Worm (Caenorhabditis elegans) whole organism, L1 larva: Measurements from ENCODE around the gene mtl-2.

ENCODE experiments used
- C04F5.9 ChIP-seq: sonication (generic microtip); optimal IDR thresholded peaks from 2 replicates; lab custom pipeline; 2016; ENCODE audit warnings: missing genetic modification characterization, missing compliant biosample characterization
- C16A3.4 ChIP-seq: fragments of 150-350 bp; optimal IDR thresholded peaks from 2 replicates; lab custom pipeline; 2014; ENCODE audit warnings: missing biosample characterization, missing genetic modification characterization
- C34B4.2 ChIP-seq: sonication (generic microtip); optimal IDR thresholded peaks from 2 replicates; lab custom pipeline; 2017; ENCODE audit warnings: mild to moderate bottlenecking, missing genetic modification characterization, missing compliant biosample characterization
- F16B12.6 ChIP-seq: fragments of 150-350 bp; optimal IDR thresholded peaks from 2 replicates; lab custom pipeline; 2014; ENCODE audit warnings: missing biosample characterization, missing genetic modification characterization
- Y116A8C.19 ChIP-seq: sonication (generic microtip); optimal IDR thresholded peaks from 2 replicates; lab custom pipeline; 2016; ENCODE audit warnings: missing compliant biosample characterization, missing genetic modification characterization, borderline replicate concordance
- aha-1 ChIP-seq: fragments of 150-350 bp; optimal IDR thresholded peaks from 2 replicates; lab custom pipeline; 2014; ENCODE audit warnings: missing biosample characterization, missing genetic modification characterization
- alr-1 ChIP-seq: fragments of 200-800 bp; sonication (Bioruptor generic); optimal IDR thresholded peaks from 2 replicates; lab custom pipeline; 2018; ENCODE audit warnings: borderline replicate concordance, mild to moderate bottlenecking, missing genetic modification characterization, missing compliant biosample characterization
- blmp-1 ChIP-seq: fragments of 150-350 bp; optimal IDR thresholded peaks from 2 replicates; lab custom pipeline; 2014; ENCODE audit warnings: missing biosample characterization, missing genetic modification characterization
- ceh-63 ChIP-seq: fragments of 200-800 bp; sonication (Bioruptor generic); optimal IDR thresholded peaks from 2 replicates; lab custom pipeline; 2018; ENCODE audit warnings: mild to moderate bottlenecking, missing genetic modification characterization, missing compliant biosample characterization
- ceh-90 ChIP-seq: sonication (generic microtip); optimal IDR thresholded peaks from 2 replicates; lab custom pipeline; 2016; ENCODE audit warnings: missing genetic modification characterization, missing compliant biosample characterization
- dsc-1 ChIP-seq: sonication (generic microtip); optimal IDR thresholded peaks from 2 replicates; lab custom pipeline; 2016; ENCODE audit warnings: mild to moderate bottlenecking, missing genetic modification characterization, missing compliant biosample characterization
- egl-13 ChIP-seq: sonication (generic microtip); optimal IDR thresholded peaks from 2 replicates; lab custom pipeline; 2016; ENCODE audit warnings: missing genotype, missing genetic modification reagents, missing genetic modification characterization, missing compliant biosample characterization
- egl-27 ChIP-seq, 2 experiments: fragments of 150-350 bp in 1 of 2; sonication (generic microtip); optimal IDR thresholded peaks; 3 replicates each; lab custom pipeline; 2017 to 2018; ENCODE audit warnings: missing biosample characterization in 2 of 2, missing genetic modification characterization in 2 of 2, missing genetic modification reagents in 2 of 2
- elt-2 ChIP-seq: sonication (generic microtip); optimal IDR thresholded peaks from 2 replicates; lab custom pipeline; 2016; ENCODE audit warnings: missing genetic modification characterization, mild to moderate bottlenecking, inconsistent platforms, missing compliant biosample characterization, missing genetic modification reagents
- fkh-4 ChIP-seq: sonication (generic microtip); optimal IDR thresholded peaks from 2 replicates; lab custom pipeline; 2016; ENCODE audit warnings: missing compliant biosample characterization, missing genetic modification characterization, borderline replicate concordance
- fos-1 ChIP-seq: fragments of 150-350 bp; optimal IDR thresholded peaks from 2 replicates; lab custom pipeline; 2014; ENCODE audit warnings: missing biosample characterization, missing genetic modification characterization
- grh-1 ChIP-seq: fragments of 200-800 bp; sonication (Bioruptor generic); IDR thresholded peaks from 2 replicates; pipeline ENCODE4 v1.3.6; 2022; ENCODE audit warnings: missing genetic modification reagents, missing genetic modification characterization, missing compliant biosample characterization
- hlh-17 ChIP-seq: fragments of 200-800 bp; sonication (Bioruptor generic); optimal IDR thresholded peaks from 2 replicates; lab custom pipeline; 2018; ENCODE audit warnings: missing genetic modification characterization, mild to moderate bottlenecking, missing compliant biosample characterization, moderate library complexity, borderline replicate concordance
- hpl-2 ChIP-seq: fragments of 150-350 bp; optimal IDR thresholded peaks from 2 replicates; lab custom pipeline; 2014; ENCODE audit warnings: missing biosample characterization, missing genetic modification reagents, missing genetic modification characterization
- jun-1 ChIP-seq: fragments of 150-350 bp; optimal IDR thresholded peaks from 2 replicates; lab custom pipeline; 2014; ENCODE audit warnings: missing biosample characterization, missing genetic modification reagents, missing genetic modification characterization
- lin-15B ChIP-seq: fragments of 150-350 bp; sonication (generic microtip); optimal IDR thresholded peaks from 3 replicates; lab custom pipeline; 2014; ENCODE audit warnings: missing biosample characterization, missing genetic modification characterization
- lin-35 ChIP-seq, 2 experiments: fragments of 150-350 bp; optimal IDR thresholded peaks; 2 replicates each; lab custom pipeline; 2014; ENCODE audit warnings: missing biosample characterization in 2 of 2, missing genetic modification characterization in 2 of 2, missing genetic modification reagents in 2 of 2
- lir-3 ChIP-seq: sonication (generic microtip); optimal IDR thresholded peaks from 2 replicates; lab custom pipeline; 2016; ENCODE audit warnings: mild to moderate bottlenecking, missing genetic modification characterization, moderate library complexity, missing compliant biosample characterization; ENCODE audit not compliant: poor library complexity
- lsy-2 ChIP-seq, 2 experiments: fragments of 150-350 bp; optimal IDR thresholded peaks; 2 replicates each; lab custom pipeline; 2014; ENCODE audit warnings: missing biosample characterization in 2 of 2, missing genetic modification characterization in 2 of 2
- mdl-1 ChIP-seq, 2 experiments: fragments of 150-350 bp; optimal IDR thresholded peaks; 2 replicates each; lab custom pipeline; 2014 to 2017; ENCODE audit warnings: missing biosample characterization in 2 of 2, missing genetic modification characterization in 2 of 2, inconsistent platforms in 1 of 2
- mef-2 ChIP-seq: fragments of 150-350 bp; optimal IDR thresholded peaks from 2 replicates; lab custom pipeline; 2014; ENCODE audit warnings: missing biosample characterization, missing genetic modification characterization
- mep-1 ChIP-seq: fragments of 150-350 bp; optimal IDR thresholded peaks from 2 replicates; lab custom pipeline; 2014; ENCODE audit warnings: missing biosample characterization, missing genetic modification characterization
- nhr-12 ChIP-seq: sonication (generic microtip); optimal IDR thresholded peaks from 2 replicates; lab custom pipeline; 2017; ENCODE audit warnings: missing biosample characterization, missing genetic modification characterization
- nhr-19 ChIP-seq: fragments of 200-800 bp; sonication (Bioruptor generic); conservative IDR thresholded peaks from 2 replicates; pipeline ENCODE4 v1.3.6; 2022; ENCODE audit warnings: missing genetic modification characterization, missing compliant biosample characterization
- nhr-47 ChIP-seq: sonication (generic microtip); optimal IDR thresholded peaks from 2 replicates; lab custom pipeline; 2016; ENCODE audit warnings: mild to moderate bottlenecking, missing genetic modification characterization, moderate library complexity, missing compliant biosample characterization
- nhr-77 ChIP-seq: fragments of 150-350 bp; optimal IDR thresholded peaks from 2 replicates; lab custom pipeline; 2014; ENCODE audit warnings: missing biosample characterization, missing genetic modification characterization
- nhr-85 ChIP-seq: sonication (generic microtip); peaks from one replicate; lab custom pipeline; 2016; ENCODE audit warnings: missing genetic modification characterization, inconsistent platforms, missing compliant biosample characterization
- pag-3 ChIP-seq: sonication (generic microtip); optimal IDR thresholded peaks from 2 replicates; lab custom pipeline; 2017; ENCODE audit warnings: missing genetic modification characterization, mild to moderate bottlenecking, missing compliant biosample characterization, antibody characterized with exemption, borderline replicate concordance; ENCODE audit not compliant: insufficient read depth
- rnt-1 ChIP-seq: sonication (generic microtip); optimal IDR thresholded peaks from 2 replicates; lab custom pipeline; 2016; ENCODE audit warnings: mild to moderate bottlenecking, missing genetic modification characterization, moderate library complexity, missing compliant biosample characterization
- snpc-4 ChIP-seq: fragments of 150-350 bp; optimal IDR thresholded peaks from 2 replicates; lab custom pipeline; 2014; ENCODE audit warnings: missing biosample characterization, missing genetic modification characterization
- sox-4 ChIP-seq: sonication (generic microtip); optimal IDR thresholded peaks from 2 replicates; lab custom pipeline; 2016; ENCODE audit warnings: missing genetic modification characterization, missing compliant biosample characterization
- sptf-1 ChIP-seq: fragments of 150-350 bp; optimal IDR thresholded peaks from 2 replicates; lab custom pipeline; 2014; ENCODE audit warnings: missing biosample characterization, missing genetic modification characterization
- tlp-1 ChIP-seq: fragments of 150-350 bp; optimal IDR thresholded peaks from 2 replicates; lab custom pipeline; 2014; ENCODE audit warnings: missing biosample characterization, missing genetic modification characterization
- unc-30 ChIP-seq: sonication (generic microtip); optimal IDR thresholded peaks from 2 replicates; lab custom pipeline; 2017; ENCODE audit warnings: missing biosample characterization, missing genetic modification characterization
- unc-98 ChIP-seq: fragments of 200-800 bp; sonication (Bioruptor generic); IDR thresholded peaks from 2 replicates; pipeline ENCODE4 v1.3.6; 2022; ENCODE audit warnings: missing genetic modification characterization, missing compliant biosample characterization
- vab-15 ChIP-seq: sonication (generic microtip); optimal IDR thresholded peaks from 2 replicates; lab custom pipeline; 2017; ENCODE audit warnings: missing genotype, mild to moderate bottlenecking, missing genetic modification characterization, missing compliant biosample characterization
- zip-4 ChIP-seq: fragments of 200-800 bp; sonication (Bioruptor generic); optimal IDR thresholded peaks from 2 replicates; lab custom pipeline; 2018; ENCODE audit warnings: mild to moderate bottlenecking, missing genetic modification characterization, moderate library complexity, missing compliant biosample characterization
- ztf-4 ChIP-seq: fragments of 150-350 bp; optimal IDR thresholded peaks from 2 replicates; lab custom pipeline; 2014; ENCODE audit warnings: missing biosample characterization, missing genetic modification characterization

mtl-2 gene

DNA sequence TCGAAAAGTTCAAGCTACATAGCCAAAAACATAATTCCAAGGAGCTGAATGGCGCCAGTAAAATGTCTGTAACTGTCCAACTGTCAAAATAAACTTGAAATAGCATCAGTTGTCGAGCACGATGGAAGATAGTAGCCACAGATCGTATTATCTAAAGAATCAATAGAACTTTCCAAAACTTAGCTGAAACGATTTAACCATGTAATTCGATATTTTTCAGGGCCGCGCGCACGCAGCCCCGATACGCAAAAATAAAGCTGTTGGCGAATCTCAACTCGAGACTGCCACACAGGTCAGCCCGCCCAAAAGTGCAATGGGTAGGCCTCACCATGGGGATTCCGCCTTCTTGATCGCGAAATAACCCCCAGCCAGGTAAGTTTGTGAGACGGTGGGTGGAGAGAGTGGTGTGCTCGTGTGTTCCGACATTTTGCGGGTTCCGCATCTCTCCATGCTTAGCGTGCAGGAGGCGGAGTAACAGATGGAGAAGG lies 9.8 kb upstream of the mtl-2 start (continued):
- no peak for TF ChIP-seq fkh-4 (tag; lab: Kevin White, UChicago)
- peak; percentile 79 for TF ChIP-seq nhr-19 (GFP tag; lab: Robert Waterston, UW)
- no peak for TF ChIP-seq hlh-17 (GFP tag; lab: Kevin White, UChicago)
- TF ChIP-seq tlp-1 (tag; lab: Kevin White, UChicago): no peak
- no peak for TF ChIP-seq alr-1
- TF ChIP-seq lsy-2 (tag; optimal IDR thresholded peaks at IDR 0.05; lab: Kevin White, UChicago): no peak
- no peak for TF ChIP-seq nhr-12 (tag; lab: Kevin White, UChicago)
- no peak for TF ChIP-seq mdl-1 (tag; optimal IDR thresholded peaks at IDR 0.05; lab: Kevin White, UChicago)
- TF ChIP-seq lin-15B: no peak
- peak; percentile 84 for TF ChIP-seq elt-2 (tag; lab: Kevin White, UChicago)
- TF ChIP-seq C04F5.9 (tag; lab: Kevin White, UChicago): no peak
- no peak for TF ChIP-seq mef-2 (tag; lab: Kevin White, UChicago)
- TF ChIP-seq blmp-1 (tag; lab: Kevin White, UChicago): no peak
- no peak for TF ChIP-seq unc-98 (GFP tag; lab: Robert Waterston, UW)
- TF ChIP-seq aha-1 (tag; lab: Kevin White, UChicago): no peak
- TF ChIP-seq hpl-2 (GFP tag; lab: Kevin White, UChicago): peak; percentile 38
- peak; percentile 86 for TF ChIP-seq nhr-85 (tag; lab: Kevin White, UChicago)
- TF ChIP-seq vab-15 (tag; lab: Kevin White, UChicago): no peak
- no peak for TF ChIP-seq Y116A8C.19 (tag; lab: Kevin White, UChicago)
- TF ChIP-seq F16B12.6 (tag; lab: Kevin White, UChicago): no peak
- peak in 1 of 2 experiments; percentile 36 for TF ChIP-seq lin-35 (GFP tag; optimal IDR thresholded peaks at IDR 0.05; lab: Kevin White, UChicago)
- TF ChIP-seq sptf-1: no peak
- no peak for TF ChIP-seq C34B4.2
- TF ChIP-seq grh-1 (GFP tag; lab: Robert Waterston, UW): peak; percentile 72
- no peak for TF ChIP-seq ceh-63 (GFP tag; lab: Kevin White, UChicago)
- peak; percentile 81 for TF ChIP-seq rnt-1 (tag; lab: Kevin White, UChicago)
- no peak for TF ChIP-seq unc-30 (tag; lab: Kevin White, UChicago)
- TF ChIP-seq jun-1 (tag; lab: Kevin White, UChicago): no peak
- TF ChIP-seq dsc-1 (tag; lab: Kevin White, UChicago): no peak
- TF ChIP-seq fos-1 (tag; lab: Kevin White, UChicago): peak; percentile 46
- TF ChIP-seq egl-13 (tag; lab: Kevin White, UChicago): no peak
- no peak for TF ChIP-seq nhr-77 (tag; lab: Kevin White, UChicago)
- TF ChIP-seq egl-27 (tag; optimal IDR thresholded peaks at IDR 0.05; lab: Kevin White, UChicago): no peak
- no peak for TF ChIP-seq ceh-90 (tag; lab: Kevin White, UChicago)
- no peak for TF ChIP-seq mep-1 (tag; lab: Kevin White, UChicago)
- TF ChIP-seq sox-4 (tag; lab: Kevin White, UChicago): no peak
- TF ChIP-seq nhr-47 (tag; lab: Kevin White, UChicago): peak; percentile 80
- peak; percentile 33 for TF ChIP-seq zip-4 (GFP tag; lab: Kevin White, UChicago)
- TF ChIP-seq C16A3.4 (tag; lab: Kevin White, UChicago): no peak
- TF ChIP-seq snpc-4: peak; percentile 97
- no peak for TF ChIP-seq lir-3 (tag; lab: Kevin White, UChicago)
- no peak for TF ChIP-seq ztf-4 (tag; lab: Kevin White, UChicago)
- no peak for TF ChIP-seq pag-3 (tag; lab: Kevin White, UChicago)
